Worm (Caenorhabditis elegans) whole organism, L2 larva: ENCODE measurements around the gene cdh-8.

Experiments used
- C34F6.9 ChIP-seq: fragments of 150-350 bp; optimal IDR thresholded peaks from 2 replicates; lab custom pipeline; 2014; ENCODE audit warnings: missing biosample characterization, missing genetic modification characterization
- F13H6.1 ChIP-seq: sonication (generic microtip); optimal IDR thresholded peaks from 2 replicates; lab custom pipeline; 2016; ENCODE audit warnings: missing genetic modification characterization, missing compliant biosample characterization
- ZK546.5 ChIP-seq: sonication (generic microtip); optimal IDR thresholded peaks from 2 replicates; lab custom pipeline; 2017; ENCODE audit warnings: missing biosample characterization, missing genetic modification characterization
- alr-1 ChIP-seq: fragments of 150-350 bp; optimal IDR thresholded peaks from 2 replicates; lab custom pipeline; 2014; ENCODE audit warnings: missing biosample characterization, missing genetic modification characterization
- blmp-1 ChIP-seq: sonication (generic microtip); optimal IDR thresholded peaks from 2 replicates; lab custom pipeline; 2017; ENCODE audit warnings: missing genetic modification characterization, mild to moderate bottlenecking, missing compliant biosample characterization, antibody characterized with exemption, moderate library complexity; ENCODE audit not compliant: insufficient read depth
- ceh-16 ChIP-seq: fragments of 150-350 bp; optimal IDR thresholded peaks from 2 replicates; lab custom pipeline; 2014; ENCODE audit warnings: missing biosample characterization, missing genetic modification characterization
- ceh-82 ChIP-seq: fragments of 150-350 bp; optimal IDR thresholded peaks from 2 replicates; lab custom pipeline; 2014; ENCODE audit warnings: missing biosample characterization, missing genetic modification characterization
- crh-2 ChIP-seq: sonication (generic microtip); optimal IDR thresholded peaks from 2 replicates; lab custom pipeline; 2017; ENCODE audit warnings: missing biosample characterization, missing genetic modification characterization
- dmd-4 ChIP-seq: sonication (generic microtip); optimal IDR thresholded peaks from 2 replicates; lab custom pipeline; 2017; ENCODE audit warnings: missing biosample characterization, missing genetic modification characterization
- egl-27 ChIP-seq: sonication (generic microtip); optimal IDR thresholded peaks from 3 replicates; lab custom pipeline; 2017; ENCODE audit warnings: missing biosample characterization, missing genetic modification reagents, missing genetic modification characterization
- elt-3 ChIP-seq: sonication (generic microtip); optimal IDR thresholded peaks from 2 replicates; lab custom pipeline; 2017; ENCODE audit warnings: missing biosample characterization, missing genetic modification characterization
- fos-1 ChIP-seq: fragments of 150-350 bp; optimal IDR thresholded peaks from 2 replicates; lab custom pipeline; 2014; ENCODE audit warnings: missing biosample characterization, missing genetic modification characterization
- gmeb-1 ChIP-seq: fragments of 150-350 bp; optimal IDR thresholded peaks from 2 replicates; lab custom pipeline; 2014; ENCODE audit warnings: missing biosample characterization, missing genetic modification characterization
- lin-11 ChIP-seq: fragments of 150-350 bp; sonication (generic microtip); optimal IDR thresholded peaks from 2 replicates; lab custom pipeline; 2014; ENCODE audit warnings: missing biosample characterization, missing genetic modification characterization, inconsistent platforms, mixed read lengths
- lin-13 ChIP-seq: fragments of 150-350 bp; optimal IDR thresholded peaks from 2 replicates; lab custom pipeline; 2014; ENCODE audit warnings: missing biosample characterization, missing genetic modification reagents, missing genetic modification characterization
- lin-39 ChIP-seq: fragments of 150-350 bp; optimal IDR thresholded peaks from 2 replicates; lab custom pipeline; 2014; ENCODE audit warnings: missing biosample characterization, missing genetic modification reagents, missing genetic modification characterization
- lsy-2 ChIP-seq, 2 experiments: fragments of 150-350 bp in 1 of 2; sonication (generic microtip) in 1 of 2; optimal IDR thresholded peaks; 2 replicates each; lab custom pipeline; 2014 to 2017; ENCODE audit warnings: missing biosample characterization in 2 of 2, missing genetic modification characterization in 2 of 2
- mab-5 ChIP-seq: fragments of 150-350 bp; optimal IDR thresholded peaks from 2 replicates; lab custom pipeline; 2014; ENCODE audit warnings: missing biosample characterization, missing genetic modification characterization
- mbf-1 ChIP-seq: sonication (generic microtip); optimal IDR thresholded peaks from 2 replicates; lab custom pipeline; 2017; ENCODE audit warnings: missing biosample characterization, missing genetic modification characterization
- mdl-1 ChIP-seq, 2 experiments: fragments of 150-350 bp in 1 of 2; sonication (generic microtip) in 1 of 2; optimal IDR thresholded peaks; 2 replicates each; lab custom pipeline; 2017; ENCODE audit warnings: missing biosample characterization in 2 of 2, missing genetic modification characterization in 2 of 2
- nhr-10 ChIP-seq: sonication (generic microtip); optimal IDR thresholded peaks from 2 replicates; lab custom pipeline; 2017; ENCODE audit warnings: missing biosample characterization, missing genetic modification characterization
- nhr-11 ChIP-seq: fragments of 150-350 bp; optimal IDR thresholded peaks from 2 replicates; lab custom pipeline; 2014; ENCODE audit warnings: missing biosample characterization, missing genetic modification characterization
- nhr-12 ChIP-seq: fragments of 150-350 bp; optimal IDR thresholded peaks from 2 replicates; lab custom pipeline; 2014; ENCODE audit warnings: missing biosample characterization, missing genetic modification characterization
- nhr-129 ChIP-seq: fragments of 150-350 bp; optimal IDR thresholded peaks from 2 replicates; lab custom pipeline; 2014; ENCODE audit warnings: missing biosample characterization, missing genetic modification characterization
- nhr-21 ChIP-seq: fragments of 150-350 bp; optimal IDR thresholded peaks from 2 replicates; lab custom pipeline; 2014; ENCODE audit warnings: missing biosample characterization, missing genetic modification characterization
- nhr-23 ChIP-seq: fragments of 150-350 bp; optimal IDR thresholded peaks from 2 replicates; lab custom pipeline; 2014; ENCODE audit warnings: missing biosample characterization, missing genetic modification reagents, missing genetic modification characterization
- nhr-25 ChIP-seq: fragments of 150-350 bp; sonication (generic microtip); optimal IDR thresholded peaks from 3 replicates; lab custom pipeline; 2014; ENCODE audit warnings: missing biosample characterization, missing genetic modification characterization
- nhr-6 ChIP-seq: fragments of 150-350 bp; optimal IDR thresholded peaks from 2 replicates; lab custom pipeline; 2014; ENCODE audit warnings: missing biosample characterization, missing genetic modification characterization
- peb-1 ChIP-seq: fragments of 150-350 bp; optimal IDR thresholded peaks from 2 replicates; lab custom pipeline; 2014; ENCODE audit warnings: missing biosample characterization, missing genetic modification characterization
- sem-4 ChIP-seq: fragments of 150-350 bp; optimal IDR thresholded peaks from 2 replicates; lab custom pipeline; 2014; ENCODE audit warnings: missing biosample characterization, missing genetic modification reagents, missing genetic modification characterization
- skn-1 ChIP-seq: sonication (generic microtip); optimal IDR thresholded peaks from 2 replicates; lab custom pipeline; 2017; ENCODE audit warnings: missing biosample characterization, missing genetic modification characterization
- sma-3 ChIP-seq: sonication (generic microtip); optimal IDR thresholded peaks from 2 replicates; lab custom pipeline; 2016; ENCODE audit warnings: missing genetic modification reagents, missing genetic modification characterization, missing compliant biosample characterization
- sma-9 ChIP-seq, 2 experiments: fragments of 150-350 bp in 1 of 2; sonication (generic microtip) in 1 of 2; optimal IDR thresholded peaks; 2 replicates each; lab custom pipeline; 2014 to 2016; ENCODE audit warnings: missing genetic modification characterization in 2 of 2, mild to moderate bottlenecking in 1 of 2, missing biosample characterization in 1 of 2, missing compliant biosample characterization in 1 of 2, missing genetic modification reagents in 1 of 2, moderate library complexity in 1 of 2
- unc-55 ChIP-seq: fragments of 150-350 bp; sonication (generic microtip); optimal IDR thresholded peaks from 3 replicates; lab custom pipeline; 2014; ENCODE audit warnings: missing biosample characterization, missing genetic modification reagents, missing genetic modification characterization
- unc-62 ChIP-seq: fragments of 150-350 bp; optimal IDR thresholded peaks from 2 replicates; lab custom pipeline; 2014; ENCODE audit warnings: missing biosample characterization, missing genetic modification reagents, missing genetic modification characterization
- zag-1 ChIP-seq: fragments of 150-350 bp; optimal IDR thresholded peaks from 2 replicates; lab custom pipeline; 2014; ENCODE audit warnings: missing biosample characterization, missing genetic modification characterization
- ztf-1 ChIP-seq: fragments of 200-800 bp; sonication (Bioruptor generic); conservative IDR thresholded peaks from 2 replicates; pipeline ENCODE4 v1.3.6; 2022; ENCODE audit warnings: missing genetic modification characterization, missing compliant biosample characterization
- ztf-11 ChIP-seq: sonication (generic microtip); optimal IDR thresholded peaks from 2 replicates; lab custom pipeline; 2017; ENCODE audit warnings: missing biosample characterization, missing genetic modification characterization

cdh-8 gene

ce11 chrIV:393409-393930 lies 53.9 kb downstream of the cdh-8 start, which contains the start of the genes T07A9.15 and nog-1:
Gene T07A9.15 (minus strand): TSS chrIV:393546.
Gene nog-1 (plus strand): TSS chrIV:393880.
- TF ChIP-seq lin-39 (tag; lab: Kevin White, UChicago) (no peak), crh-2 (tag; lab: Kevin White, UChicago) (peak; percentile 71), lin-13 (GFP tag; lab: Kevin White, UChicago) (peak; percentile 49), gmeb-1 (tag; lab: Kevin White, UChicago) (peak; percentile 75), mbf-1 (tag; lab: Kevin White, UChicago) (no peak), nhr-23 (tag; lab: Kevin White, UChicago) (no peak), egl-27 (no peak), fos-1 (tag; lab: Kevin White, UChicago) (peak; percentile 30), mdl-1 (tag; optimal IDR thresholded peaks at IDR 0.05; lab: Kevin White, UChicago) (no peak), blmp-1 (tag; lab: Kevin White, UChicago) (peak; percentile 3), alr-1 (tag; lab: Kevin White, UChicago) (no peak), lin-11 (tag; lab: Kevin White, UChicago) (peak; percentile 45), nhr-11 (tag; lab: Kevin White, UChicago) (no peak), lsy-2 (tag; optimal IDR thresholded peaks at IDR 0.05; lab: Kevin White, UChicago) (peak; percentile 96 to 99), sem-4 (tag; lab: Kevin White, UChicago) (no peak), unc-62 (GFP tag; lab: Kevin White, UChicago) (no peak), sma-9 (GFP tag; optimal IDR thresholded peaks at IDR 0.05; lab: Kevin White, UChicago) (peak; percentile 52), sma-9 (tag; optimal IDR thresholded peaks at IDR 0.05; lab: Kevin White, UChicago) (no peak), unc-55 (GFP tag; lab: Kevin White, UChicago) (peak; percentile 86), C34F6.9 (tag; lab: Kevin White, UChicago) (peak; percentile 92), F13H6.1 (peak; percentile 52), nhr-21 (tag; lab: Kevin White, UChicago) (peak; percentile 51), nhr-25 (tag; lab: Kevin White, UChicago) (peak; percentile 47), nhr-129 (tag; lab: Kevin White, UChicago) (peak; percentile 81), nhr-12 (tag; lab: Kevin White, UChicago) (no peak), nhr-10 (tag; lab: Kevin White, UChicago) (no peak), sma-3 (GFP tag; lab: Kevin White, UChicago) (peak; percentile 58), nhr-6 (tag; lab: Kevin White, UChicago) (peak; percentile 2), mab-5 (tag; lab: Kevin White, UChicago) (peak; percentile 11), skn-1 (tag; lab: Kevin White, UChicago) (no peak)

- TF ChIP-seq mdl-1 (tag; optimal IDR thresholded peaks at IDR 0.05; lab: Kevin White, UChicago) (no peak), nhr-25 (tag; lab: Kevin White, UChicago) (no peak), zag-1 (tag; lab: Kevin White, UChicago) (no peak), ZK546.5 (tag; lab: Kevin White, UChicago) (no peak), gmeb-1 (tag; lab: Kevin White, UChicago) (no peak), lin-11 (tag; lab: Kevin White, UChicago) (no peak), elt-3 (no peak), peb-1 (tag; lab: Kevin White, UChicago) (no peak), lin-13 (GFP tag; lab: Kevin White, UChicago) (no peak), lin-39 (tag; lab: Kevin White, UChicago) (no peak), nhr-11 (tag; lab: Kevin White, UChicago) (no peak), alr-1 (tag; lab: Kevin White, UChicago) (no peak), ceh-82 (tag; lab: Kevin White, UChicago) (no peak), dmd-4 (tag; lab: Kevin White, UChicago) (no peak), nhr-21 (tag; lab: Kevin White, UChicago) (no peak), skn-1 (tag; lab: Kevin White, UChicago) (no peak)
Observed at ce11 chrIV:396373-396772, 56.8 kb downstream of the cdh-8 start, which contains the start of gene rrp-8. Gene rrp-8 (plus strand): TSS chrIV:396545.

- no peak for TF ChIP-seq crh-2 (tag; lab: Kevin White, UChicago)
- no peak for TF ChIP-seq zag-1 (tag; lab: Kevin White, UChicago)
- TF ChIP-seq egl-27, result no peak
- TF ChIP-seq ztf-1 (GFP tag; lab: Robert Waterston, UW), result no peak
- no peak for TF ChIP-seq mdl-1 (tag; optimal IDR thresholded peaks at IDR 0.05; lab: Kevin White, UChicago)
- no peak for TF ChIP-seq nhr-12 (tag; lab: Kevin White, UChicago)
- no peak for TF ChIP-seq ceh-16 (tag; lab: Kevin White, UChicago)
- no peak for TF ChIP-seq F13H6.1
- TF ChIP-seq ztf-11 (tag; lab: Kevin White, UChicago), result no peak
- no peak for TF ChIP-seq mab-5 (tag; lab: Kevin White, UChicago)
Observed at ce11 chrIV:401395-401794, 61.8 kb downstream of the cdh-8 start, which contains the start of gene gpa-4. Gene gpa-4 (plus strand): TSS chrIV:401695.
